Fruit fly (Drosophila melanogaster) whole organism, embryonic: ENCODE data around the gene CG13884.
A peak's percentile ranks its signal among the peaks of the same experiment; 100 is the strongest.

Experiments used
- B-H2 ChIP-seq: fragments of 200-800 bp; sonication (Bioruptor generic); optimal IDR thresholded peaks from 2 replicates; lab custom pipeline; 2018; ENCODE audit warnings: missing biosample characterization, mild to moderate bottlenecking, missing genetic modification characterization
- BEAF-32 ChIP-seq: fragments of 200-800 bp; sonication (Bioruptor generic); optimal IDR thresholded peaks from 3 replicates; lab custom pipeline; 2017; ENCODE audit warnings: missing biosample characterization, missing genetic modification characterization, mild to moderate bottlenecking, moderate library complexity, missing genetic modification reagents
- CG10209 ChIP-seq: fragments of 200-800 bp; sonication (Bioruptor generic); optimal IDR thresholded peaks from 3 replicates; lab custom pipeline; 2017; ENCODE audit warnings: missing biosample characterization, mild to moderate bottlenecking, missing genetic modification characterization, missing genetic modification reagents
- CG10462 ChIP-seq: fragments of 200-800 bp; sonication (Bioruptor generic); optimal IDR thresholded peaks from 2 replicates; lab custom pipeline; 2016; ENCODE audit warnings: missing biosample characterization, missing genetic modification characterization
- CG12219 ChIP-seq: fragments of 200-800 bp; sonication (Bioruptor generic); optimal IDR thresholded peaks from 3 replicates; lab custom pipeline; 2018; ENCODE audit warnings: missing biosample characterization, mild to moderate bottlenecking, missing genetic modification characterization
- CG12659 ChIP-seq: fragments of 200-800 bp; sonication (Bioruptor generic); optimal IDR thresholded peaks from 3 replicates; lab custom pipeline; 2017; ENCODE audit warnings: mild to moderate bottlenecking, missing biosample characterization, missing genetic modification reagents, missing genetic modification characterization
- CG12769 ChIP-seq: fragments of 200-800 bp; sonication (Bioruptor generic); optimal IDR thresholded peaks from 2 replicates; lab custom pipeline; 2019; ENCODE audit warnings: missing biosample characterization, mild to moderate bottlenecking, missing genetic modification characterization, moderate library complexity
- CG13424 ChIP-seq: fragments of 200-800 bp; sonication (Bioruptor generic); optimal IDR thresholded peaks from 2 replicates; lab custom pipeline; 2019; ENCODE audit warnings: missing biosample characterization, mild to moderate bottlenecking, missing genetic modification characterization, moderate library complexity
- CG13775 ChIP-seq: fragments of 200-800 bp; sonication (Bioruptor generic); optimal IDR thresholded peaks from 3 replicates; lab custom pipeline; 2017; ENCODE audit warnings: missing biosample characterization, mild to moderate bottlenecking, missing genetic modification characterization
- CG14965 ChIP-seq: fragments of 200-800 bp; sonication (Bioruptor generic); optimal IDR thresholded peaks from 2 replicates; lab custom pipeline; 2016; ENCODE audit warnings: missing biosample characterization, missing genetic modification characterization, borderline replicate concordance
- CG15696 ChIP-seq: fragments of 200-800 bp; sonication (Bioruptor generic); optimal IDR thresholded peaks from 2 replicates; lab custom pipeline; 2019; ENCODE audit warnings: missing biosample characterization, mild to moderate bottlenecking, missing genetic modification characterization, moderate library complexity
- CG1603 ChIP-seq: fragments of 200-800 bp; sonication (Bioruptor generic); optimal IDR thresholded peaks from 2 replicates; lab custom pipeline; 2019; ENCODE audit warnings: missing biosample characterization, mild to moderate bottlenecking, missing genetic modification characterization, moderate library complexity
- CG32772 ChIP-seq: fragments of 200-800 bp; sonication (Bioruptor generic); IDR thresholded peaks from 2 replicates; pipeline ENCODE4 v1.3.6; 2022; ENCODE audit warnings: missing biosample characterization, missing genetic modification characterization
- CG3281 ChIP-seq: fragments of 200-800 bp; sonication (Bioruptor generic); optimal IDR thresholded peaks from 3 replicates; lab custom pipeline; 2017; ENCODE audit warnings: missing biosample characterization, mild to moderate bottlenecking, missing genetic modification characterization
- CG4707 ChIP-seq: fragments of 200-800 bp; sonication (Bioruptor generic); optimal IDR thresholded peaks from 2 replicates; lab custom pipeline; 2018; ENCODE audit warnings: missing biosample characterization, mild to moderate bottlenecking, missing genetic modification characterization, moderate library complexity
- CG6272 ChIP-seq: fragments of 200-800 bp; sonication (Bioruptor generic); IDR thresholded peaks from 2 replicates; pipeline ENCODE4 v1.3.6; 2022; ENCODE audit warnings: missing biosample characterization, missing genetic modification characterization
- CG6765 ChIP-seq: fragments of 200-800 bp; sonication (Bioruptor generic); optimal IDR thresholded peaks from 3 replicates; lab custom pipeline; 2017; ENCODE audit warnings: missing biosample characterization, mild to moderate bottlenecking, missing genetic modification characterization
- CG8089 ChIP-seq: fragments of 200-800 bp; sonication (Bioruptor generic); optimal IDR thresholded peaks from 3 replicates; lab custom pipeline; 2016; ENCODE audit warnings: missing biosample characterization, missing genetic modification characterization
- CG8388 ChIP-seq: fragments of 200-800 bp; sonication (Bioruptor generic); optimal IDR thresholded peaks from 2 replicates; lab custom pipeline; 2019; ENCODE audit warnings: missing biosample characterization, mild to moderate bottlenecking, missing genetic modification characterization, moderate library complexity
- CG9609 ChIP-seq: fragments of 200-800 bp; sonication (Bioruptor generic); optimal IDR thresholded peaks from 3 replicates; lab custom pipeline; 2016; ENCODE audit warnings: missing biosample characterization, missing genetic modification characterization
- CHES-1-like ChIP-seq: fragments of 200-800 bp; sonication (Bioruptor generic); optimal IDR thresholded peaks from 2 replicates; lab custom pipeline; 2016; ENCODE audit warnings: missing biosample characterization, missing genetic modification characterization
- D19B ChIP-seq: fragments of 200-800 bp; sonication (Bioruptor generic); optimal IDR thresholded peaks from 2 replicates; lab custom pipeline; 2017; ENCODE audit warnings: missing biosample characterization, mild to moderate bottlenecking, missing genetic modification characterization
- Dbx ChIP-seq: fragments of 200-800 bp; sonication (Bioruptor generic); IDR thresholded peaks from 3 replicates; pipeline ENCODE4 v1.3.6; 2022; ENCODE audit warnings: missing biosample characterization, missing genetic modification characterization
- Dfd ChIP-seq, 2 experiments: fragments of >200 bp; optimal IDR thresholded peaks; 2 replicates each; lab custom pipeline; 2017; ENCODE audit warnings: missing biosample characterization in 2 of 2, missing genetic modification characterization in 2 of 2
- Dip3 ChIP-seq: fragments of 200-800 bp; sonication (Bioruptor generic); optimal IDR thresholded peaks from 3 replicates; lab custom pipeline; 2016; ENCODE audit warnings: missing biosample characterization, missing genetic modification characterization
- Doc3 ChIP-seq: fragments of 200-800 bp; sonication (Bioruptor generic); IDR thresholded peaks from 3 replicates; pipeline ENCODE4 v1.3.6; 2022; ENCODE audit warnings: missing biosample characterization, missing genetic modification characterization; ENCODE audit not compliant: partially characterized antibody
- Ets65A ChIP-seq: fragments of 200-800 bp; sonication (Bioruptor generic); peaks from one replicate; lab custom pipeline; 2016; ENCODE audit warnings: missing biosample characterization, missing genetic modification characterization
- Fer2 ChIP-seq: fragments of 200-800 bp; sonication (Bioruptor generic); optimal IDR thresholded peaks from 2 replicates; lab custom pipeline; 2018; ENCODE audit warnings: missing biosample characterization, mild to moderate bottlenecking, missing genetic modification characterization, moderate library complexity
- MTF-1 ChIP-seq: fragments of 200-800 bp; sonication (Bioruptor generic); optimal IDR thresholded peaks from 2 replicates; lab custom pipeline; 2018; ENCODE audit warnings: missing biosample characterization, mild to moderate bottlenecking, missing genetic modification characterization, borderline replicate concordance
- PHDP ChIP-seq: fragments of 200-800 bp; sonication (Bioruptor generic); optimal IDR thresholded peaks from 3 replicates; lab custom pipeline; 2018; ENCODE audit warnings: missing biosample characterization, mild to moderate bottlenecking, missing genetic modification characterization, moderate library complexity
- Scr ChIP-seq: fragments of 200-800 bp; sonication (Bioruptor generic); IDR thresholded peaks from 2 replicates; pipeline ENCODE4 v1.3.6; 2022; ENCODE audit warnings: missing biosample characterization, missing genetic modification characterization; ENCODE audit not compliant: partially characterized antibody
- Trl ChIP-seq, 3 experiments: fragments of >200 bp in 2 of 3; fragments of 200-800 bp in 1 of 3; sonication (Bioruptor generic) in 1 of 3; optimal IDR thresholded peaks; 2 replicates in 1 of 3; 3 replicates in 2 of 3; lab custom pipeline; 2016 to 2017; ENCODE audit warnings: missing biosample characterization in 1 of 3, missing genetic modification characterization in 1 of 3
- Vsx1 ChIP-seq: fragments of 200-800 bp; sonication (Bioruptor generic); optimal IDR thresholded peaks from 2 replicates; lab custom pipeline; 2017; ENCODE audit warnings: missing biosample characterization, mild to moderate bottlenecking, missing genetic modification characterization, missing genetic modification reagents
- bbx ChIP-seq: fragments of 200-800 bp; sonication (Bioruptor generic); IDR thresholded peaks from 2 replicates; pipeline ENCODE4 v1.3.6; 2022; ENCODE audit warnings: missing biosample characterization, missing genetic modification characterization; ENCODE audit not compliant: partially characterized antibody
- dysf ChIP-seq: fragments of 200-800 bp; sonication (Bioruptor generic); IDR thresholded peaks from 3 replicates; pipeline ENCODE4 v1.3.6; 2022; ENCODE audit warnings: missing biosample characterization, missing genetic modification characterization
- fd102C ChIP-seq: fragments of 200-800 bp; sonication (Bioruptor generic); optimal IDR thresholded peaks from 2 replicates; lab custom pipeline; 2018; ENCODE audit warnings: missing biosample characterization, mild to moderate bottlenecking, missing genetic modification characterization, moderate library complexity
- fu2 ChIP-seq: fragments of 200-800 bp; sonication (Bioruptor generic); optimal IDR thresholded peaks from 2 replicates; lab custom pipeline; 2016; ENCODE audit warnings: missing biosample characterization, missing genetic modification characterization
- gro ChIP-seq: fragments of 200-800 bp; sonication (Bioruptor generic); optimal IDR thresholded peaks from 2 replicates; lab custom pipeline; 2016; ENCODE audit warnings: missing biosample characterization, missing genetic modification characterization
- gsb-n ChIP-seq: fragments of 200-800 bp; sonication (Bioruptor generic); optimal IDR thresholded peaks from 3 replicates; lab custom pipeline; 2018; ENCODE audit warnings: missing biosample characterization, mild to moderate bottlenecking, missing genetic modification characterization
- knrl ChIP-seq: fragments of 200-800 bp; sonication (Bioruptor generic); IDR thresholded peaks from 3 replicates; pipeline ENCODE4 v1.3.6; 2022; ENCODE audit warnings: missing biosample characterization, missing genetic modification characterization; ENCODE audit not compliant: partially characterized antibody
- lab ChIP-seq: fragments of 200-800 bp; sonication (Bioruptor generic); optimal IDR thresholded peaks from 3 replicates; lab custom pipeline; 2017; ENCODE audit warnings: missing biosample characterization, missing genetic modification characterization, mild to moderate bottlenecking, moderate library complexity, missing genetic modification reagents
- odd ChIP-seq: fragments of 200-800 bp; sonication (Bioruptor generic); optimal IDR thresholded peaks from 2 replicates; lab custom pipeline; 2017; ENCODE audit warnings: missing biosample characterization, mild to moderate bottlenecking, missing genetic modification characterization
- sc ChIP-seq, 3 experiments: fragments of >200 bp in 2 of 3; fragments of 200-800 bp in 1 of 3; sonication (Bioruptor generic) in 1 of 3; optimal IDR thresholded peaks; 2 replicates in 2 of 3; 3 replicates in 1 of 3; lab custom pipeline; 2017; ENCODE audit warnings: mild to moderate bottlenecking in 1 of 3, missing biosample characterization in 1 of 3, missing genetic modification characterization in 1 of 3, missing genetic modification reagents in 1 of 3
- sob ChIP-seq: fragments of 200-800 bp; sonication (Bioruptor generic); IDR thresholded peaks from 2 replicates; pipeline ENCODE4 v1.3.6; 2022; ENCODE audit warnings: missing biosample characterization, missing genetic modification characterization
- tgo ChIP-seq: fragments of 200-800 bp; sonication (Bioruptor generic); IDR thresholded peaks from 3 replicates; pipeline ENCODE4 v1.3.6; 2022; ENCODE audit warnings: missing biosample characterization, missing genetic modification characterization
- vfl ChIP-seq: fragments of 200-800 bp; sonication (Bioruptor generic); optimal IDR thresholded peaks from 2 replicates; lab custom pipeline; 2016; ENCODE audit warnings: missing biosample characterization, missing genetic modification characterization
- zfh1 ChIP-seq: fragments of 200-800 bp; sonication (Bioruptor generic); IDR thresholded peaks from 3 replicates; pipeline ENCODE4 v1.3.6; 2022; ENCODE audit warnings: missing biosample characterization, missing genetic modification characterization

CG13884 gene

dm6 chr3L:347641-348405 lies 18.4 kb downstream of the CG13884 start:
- TF ChIP-seq bbx (GFP tag; lab: Robert Waterston, UW) = no peak
- no peak for TF ChIP-seq Scr (GFP tag; lab: Robert Waterston, UW)
- TF ChIP-seq CHES-1-like = peak; percentile 58
- TF ChIP-seq CG10209 (GFP tag; lab: Kevin White, UChicago) = peak; percentile 65
- TF ChIP-seq B-H2 (GFP tag; lab: Kevin White, UChicago) = no peak
- peak; percentile 12 for TF ChIP-seq odd (GFP tag; lab: Kevin White, UChicago)
- no peak for TF ChIP-seq CG10462 (GFP tag; lab: Kevin White, UChicago)
- peak; percentile 82 for TF ChIP-seq CG32772 (GFP tag; lab: Robert Waterston, UW)
- TF ChIP-seq Doc3 (GFP tag; lab: Robert Waterston, UW) = no peak
- TF ChIP-seq knrl (GFP tag; lab: Robert Waterston, UW) = no peak
- TF ChIP-seq CG12659 = peak; percentile 48
- peak; percentile 65 for TF ChIP-seq CG6272 (GFP tag; lab: Robert Waterston, UW)
- TF ChIP-seq gsb-n = peak; percentile 67
- no peak for TF ChIP-seq CG3281 (GFP tag; lab: Kevin White, UChicago)
- no peak for TF ChIP-seq BEAF-32 (GFP tag; lab: Kevin White, UChicago)
- TF ChIP-seq Dfd (GFP tag; optimal IDR thresholded peaks at IDR 0.05; lab: Kevin White, UChicago) = no peak
- peak; percentile 40; the same call in 1 of the 2 replicates for TF ChIP-seq sob (GFP tag; lab: Robert Waterston, UW)
- peak; percentile 71 for TF ChIP-seq CG12219 (GFP tag; lab: Kevin White, UChicago)
- peak; percentile 22 for TF ChIP-seq CG15696 (tag; lab: Kevin White, UChicago)
- TF ChIP-seq CG8089 = peak; percentile 73
- peak; percentile 52 for TF ChIP-seq CG9609
- peak; percentile 66 for TF ChIP-seq tgo (GFP tag; lab: Robert Waterston, UW)
- TF ChIP-seq CG13424 (tag; lab: Kevin White, UChicago) = peak; percentile 69
- TF ChIP-seq dysf (GFP tag; lab: Robert Waterston, UW) = peak; percentile 42; the same call in 1 of the 3 replicates
- no peak for TF ChIP-seq Dip3 (GFP tag; lab: Kevin White, UChicago)
- peak; percentile 14 for TF ChIP-seq MTF-1 (GFP tag; lab: Kevin White, UChicago)
- TF ChIP-seq CG1603 (tag; lab: Kevin White, UChicago) = peak; percentile 92
- no peak for TF ChIP-seq fd102C (GFP tag; lab: Kevin White, UChicago)
- peak; percentile 65 for TF ChIP-seq CG8388 (GFP tag; lab: Kevin White, UChicago)
- TF ChIP-seq PHDP (tag; lab: Kevin White, UChicago) = peak; percentile 62
- peak; percentile 59 for TF ChIP-seq CG4707 (GFP tag; lab: Kevin White, UChicago)
- TF ChIP-seq Fer2 (tag; lab: Kevin White, UChicago) = no peak
- TF ChIP-seq lab (GFP tag; lab: Kevin White, UChicago) = peak; percentile 66
- TF ChIP-seq CG6765 (GFP tag; lab: Kevin White, UChicago) = peak; percentile 15
- TF ChIP-seq zfh1 = peak; percentile 92
- no peak for TF ChIP-seq Vsx1 (GFP tag; lab: Kevin White, UChicago)
- no peak for TF ChIP-seq gro
- TF ChIP-seq Trl (optimal IDR thresholded peaks at IDR 0.05; lab: Kevin White, UChicago) = peak; percentile 60 to 71
- peak; percentile 64 for TF ChIP-seq Trl (GFP tag; optimal IDR thresholded peaks at IDR 0.05; lab: Kevin White, UChicago)
- TF ChIP-seq CG14965 (GFP tag; lab: Kevin White, UChicago) = no peak
- peak; percentile 33 for TF ChIP-seq vfl (GFP tag; lab: Kevin White, UChicago)
- TF ChIP-seq Dbx (GFP tag; lab: Robert Waterston, UW) = no peak
- peak; percentile 51 for TF ChIP-seq CG12769 (tag; lab: Kevin White, UChicago)
- TF ChIP-seq sc (optimal IDR thresholded peaks at IDR 0.05; lab: Kevin White, UChicago) = no peak
- peak; percentile 78 for TF ChIP-seq sc (GFP tag; optimal IDR thresholded peaks at IDR 0.05; lab: Kevin White, UChicago)
- TF ChIP-seq CG13775 (GFP tag; lab: Kevin White, UChicago) = peak; percentile 53
- TF ChIP-seq D19B (GFP tag; lab: Kevin White, UChicago) = no peak
- peak; percentile 97 for TF ChIP-seq Ets65A
- TF ChIP-seq fu2 (GFP tag; lab: Kevin White, UChicago) = peak; percentile 20
